Fruit fly (Drosophila melanogaster) Kc167 (cell line): ENCODE measurements around the gene Uqcc1.

Source experiments
- Myc ChIP-seq: fragments of >200 bp; optimal IDR thresholded peaks from 2 replicates; lab custom pipeline; 2017; ENCODE audit warnings: missing external identifiers
- Sin3A ChIP-seq: fragments of >200 bp; optimal IDR thresholded peaks from 2 replicates; lab custom pipeline; 2018; ENCODE audit warnings: missing external identifiers
- h ChIP-seq: fragments of >200 bp; optimal IDR thresholded peaks from 3 replicates; lab custom pipeline; 2018; ENCODE audit warnings: missing external identifiers
- insv ChIP-seq: fragments of >200 bp; optimal IDR thresholded peaks from 3 replicates; lab custom pipeline; 2018; ENCODE audit warnings: missing external identifiers
- psq ChIP-seq: fragments of >200 bp; optimal IDR thresholded peaks from 2 replicates; lab custom pipeline; 2017; ENCODE audit warnings: missing external identifiers
- ttk ChIP-seq: sonication (Bioruptor generic); optimal IDR thresholded peaks from 2 replicates; lab custom pipeline; 2017; ENCODE audit warnings: missing external identifiers

Gene Uqcc1

dm6 chr3L:6913823-6914222 lies 44.1 kb downstream of the Uqcc1 start:
- TF ChIP-seq ttk (lab: Kevin White, UChicago): no peak
- TF ChIP-seq insv: no peak
- no peak for TF ChIP-seq h
- no peak for TF ChIP-seq Sin3A (lab: Kevin White, UChicago)
- TF ChIP-seq psq: no peak
- TF ChIP-seq Myc: no peak

dm6 chr3L:6911219-6911618 lies 46.7 kb downstream of the Uqcc1 start:
- no peak for TF ChIP-seq Sin3A (lab: Kevin White, UChicago)
- no peak for TF ChIP-seq ttk (lab: Kevin White, UChicago)
- no peak for TF ChIP-seq insv
- no peak for TF ChIP-seq psq
- no peak for TF ChIP-seq Myc
- TF ChIP-seq h: no peak
